Fruit fly (Drosophila melanogaster) whole organism, prepupa: ENCODE results near the gene CG6788.

Experiments used
- Blimp-1 ChIP-seq: fragments of 200-800 bp; sonication (Bioruptor generic); optimal IDR thresholded peaks from 3 replicates; lab custom pipeline; 2017; ENCODE audit warnings: missing biosample characterization, missing genetic modification characterization, mild to moderate bottlenecking, moderate library complexity, missing genetic modification reagents
- CG10631 ChIP-seq: fragments of 200-800 bp; sonication (Bioruptor generic); optimal IDR thresholded peaks from 2 replicates; lab custom pipeline; 2016; ENCODE audit warnings: missing biosample characterization, missing genetic modification characterization
- CG11762 ChIP-seq: fragments of 200-800 bp; sonication (Bioruptor generic); optimal IDR thresholded peaks from 3 replicates; lab custom pipeline; 2016; ENCODE audit warnings: missing biosample characterization, missing genetic modification characterization; ENCODE audit not compliant: insufficient read depth
- CG11902 ChIP-seq: fragments of 200-800 bp; sonication (Bioruptor generic); optimal IDR thresholded peaks from 3 replicates; lab custom pipeline; 2016; ENCODE audit warnings: missing biosample characterization, missing genetic modification characterization
- CG15336 ChIP-seq: fragments of 200-800 bp; sonication (Bioruptor generic); IDR thresholded peaks from 2 replicates; pipeline ENCODE4 v1.3.6; 2022; ENCODE audit warnings: missing biosample characterization, missing genetic modification characterization
- CG1621 ChIP-seq: fragments of 200-800 bp; sonication (Bioruptor generic); optimal IDR thresholded peaks from 3 replicates; lab custom pipeline; 2018; ENCODE audit warnings: missing biosample characterization, mild to moderate bottlenecking, missing genetic modification characterization
- CG16779 ChIP-seq: fragments of 200-800 bp; sonication (Bioruptor generic); optimal IDR thresholded peaks from 3 replicates; lab custom pipeline; 2017; ENCODE audit warnings: missing biosample characterization, mild to moderate bottlenecking, missing genetic modification characterization
- CG3032 ChIP-seq: fragments of 200-800 bp; optimal IDR thresholded peaks from 2 replicates; lab custom pipeline; 2019; ENCODE audit warnings: missing biosample characterization, mild to moderate bottlenecking, missing genetic modification characterization, moderate library complexity
- CG31627 ChIP-seq: fragments of 200-800 bp; sonication (Bioruptor generic); optimal IDR thresholded peaks from 3 replicates; lab custom pipeline; 2016; ENCODE audit warnings: missing biosample characterization, missing genetic modification characterization
- CG32006 ChIP-seq: fragments of 200-800 bp; sonication (Bioruptor generic); optimal IDR thresholded peaks from 3 replicates; lab custom pipeline; 2017; ENCODE audit warnings: missing biosample characterization, mild to moderate bottlenecking, missing genetic modification characterization
- CG34406 ChIP-seq: fragments of 200-800 bp; sonication (Bioruptor generic); optimal IDR thresholded peaks from 3 replicates; lab custom pipeline; 2016; ENCODE audit warnings: missing biosample characterization, missing genetic modification characterization
- CG3919 ChIP-seq: fragments of 200-800 bp; sonication (Bioruptor generic); optimal IDR thresholded peaks from 3 replicates; lab custom pipeline; 2016; ENCODE audit warnings: missing biosample characterization, missing genetic modification characterization
- CG4318 ChIP-seq: fragments of 200-800 bp; sonication (Bioruptor generic); optimal IDR thresholded peaks from 3 replicates; lab custom pipeline; 2017; ENCODE audit warnings: missing biosample characterization, mild to moderate bottlenecking, missing genetic modification characterization
- CG6163 ChIP-seq: fragments of 200-800 bp; sonication (Bioruptor generic); IDR thresholded peaks from 3 replicates; pipeline ENCODE4 v1.3.6; 2022; ENCODE audit warnings: missing biosample characterization, missing genetic modification characterization
- CG6276 ChIP-seq: fragments of 200-800 bp; sonication (Bioruptor generic); optimal IDR thresholded peaks from 2 replicates; lab custom pipeline; 2017; ENCODE audit warnings: missing biosample characterization, mild to moderate bottlenecking, missing genetic modification characterization
- CG6792 ChIP-seq: fragments of 200-800 bp; sonication (Bioruptor generic); optimal IDR thresholded peaks from 3 replicates; lab custom pipeline; 2016; ENCODE audit warnings: missing biosample characterization, missing genetic modification characterization
- CG6808 ChIP-seq: fragments of 200-800 bp; sonication (Bioruptor generic); optimal IDR thresholded peaks from 3 replicates; lab custom pipeline; 2017; ENCODE audit warnings: missing biosample characterization, missing genetic modification characterization, mild to moderate bottlenecking, moderate library complexity, missing genetic modification reagents
- CG6854 ChIP-seq: fragments of 200-800 bp; sonication (Bioruptor generic); optimal IDR thresholded peaks from 2 replicates; lab custom pipeline; 2017; ENCODE audit warnings: missing biosample characterization, mild to moderate bottlenecking, missing genetic modification characterization
- CG8319 ChIP-seq: fragments of 200-800 bp; sonication (Bioruptor generic); optimal IDR thresholded peaks from 3 replicates; lab custom pipeline; 2016; ENCODE audit warnings: missing biosample characterization, missing genetic modification characterization
- CG8632 ChIP-seq: fragments of 200-800 bp; sonication (Bioruptor generic); optimal IDR thresholded peaks from 3 replicates; lab custom pipeline; 2016; ENCODE audit warnings: missing biosample characterization, missing genetic modification characterization
- CG9139 ChIP-seq: fragments of 200-800 bp; sonication (Bioruptor generic); optimal IDR thresholded peaks from 3 replicates; lab custom pipeline; 2017; ENCODE audit warnings: missing biosample characterization, mild to moderate bottlenecking, missing genetic modification characterization
- Eip75B ChIP-seq: fragments of 200-800 bp; sonication (Bioruptor generic); optimal IDR thresholded peaks from 3 replicates; lab custom pipeline; 2016; ENCODE audit warnings: missing biosample characterization, missing genetic modification characterization
- Eip78C ChIP-seq: fragments of 200-800 bp; sonication (Bioruptor generic); peaks from one replicate; lab custom pipeline; 2016; ENCODE audit warnings: missing biosample characterization, missing genetic modification characterization
- Eip93F ChIP-seq: fragments of 200-800 bp; sonication (Bioruptor generic); optimal IDR thresholded peaks from 2 replicates; lab custom pipeline; 2016; ENCODE audit warnings: missing biosample characterization, mild to moderate bottlenecking, missing genetic modification characterization
- Ets21C ChIP-seq: fragments of 200-800 bp; sonication (Bioruptor generic); optimal IDR thresholded peaks from 3 replicates; lab custom pipeline; 2016; ENCODE audit warnings: missing biosample characterization, missing genetic modification characterization
- Ets96B ChIP-seq: fragments of 200-800 bp; optimal IDR thresholded peaks from 2 replicates; lab custom pipeline; 2019; ENCODE audit warnings: missing biosample characterization, mild to moderate bottlenecking, missing genetic modification characterization, moderate library complexity
- Gug ChIP-seq: fragments of 200-800 bp; sonication (Bioruptor generic); IDR thresholded peaks from 2 replicates; pipeline ENCODE4 v1.3.6; 2022; ENCODE audit warnings: missing biosample characterization, missing genetic modification characterization
- Hr38 ChIP-seq: sonication (Bioruptor generic); optimal IDR thresholded peaks from 2 replicates; lab custom pipeline; 2016; ENCODE audit warnings: missing biosample characterization, missing genetic modification characterization
- Met ChIP-seq: fragments of 200-800 bp; sonication (Bioruptor generic); optimal IDR thresholded peaks from 3 replicates; lab custom pipeline; 2016; ENCODE audit warnings: missing biosample characterization, missing genetic modification characterization
- OdsH ChIP-seq: fragments of 200-800 bp; sonication (Bioruptor generic); optimal IDR thresholded peaks from 3 replicates; lab custom pipeline; 2016; ENCODE audit warnings: missing biosample characterization, missing genetic modification characterization
- Smox ChIP-seq: fragments of 200-800 bp; sonication (Bioruptor generic); optimal IDR thresholded peaks from 3 replicates; lab custom pipeline; 2016; ENCODE audit warnings: missing biosample characterization, missing genetic modification characterization
- achi ChIP-seq: fragments of 200-800 bp; sonication (Bioruptor generic); optimal IDR thresholded peaks from 3 replicates; lab custom pipeline; 2016; ENCODE audit warnings: missing biosample characterization, missing genetic modification characterization
- acj6 ChIP-seq: fragments of 200-800 bp; sonication (Bioruptor generic); optimal IDR thresholded peaks from 3 replicates; lab custom pipeline; 2016; ENCODE audit warnings: missing biosample characterization, missing genetic modification characterization
- dac ChIP-seq: fragments of 200-800 bp; sonication (Bioruptor generic); optimal IDR thresholded peaks from 2 replicates; lab custom pipeline; 2017; ENCODE audit warnings: missing biosample characterization, mild to moderate bottlenecking, missing genetic modification characterization
- dsx ChIP-seq: fragments of 200-800 bp; optimal IDR thresholded peaks from 3 replicates; lab custom pipeline; 2019; ENCODE audit warnings: missing biosample characterization, mild to moderate bottlenecking, missing genetic modification characterization, moderate library complexity; ENCODE audit not compliant: poor library complexity, severe bottlenecking
- eg ChIP-seq: fragments of 200-800 bp; sonication (Bioruptor generic); IDR thresholded peaks from 3 replicates; pipeline ENCODE4 v1.3.6; 2022; ENCODE audit warnings: missing biosample characterization, missing genetic modification characterization
- fd59A ChIP-seq: fragments of 200-800 bp; sonication (Bioruptor generic); optimal IDR thresholded peaks from 2 replicates; lab custom pipeline; 2017; ENCODE audit warnings: missing biosample characterization, mild to moderate bottlenecking, missing genetic modification characterization, missing genetic modification reagents
- fd85E ChIP-seq: fragments of 200-800 bp; sonication (Bioruptor generic); optimal IDR thresholded peaks from 3 replicates; lab custom pipeline; 2016; ENCODE audit warnings: missing biosample characterization, missing genetic modification characterization
- lz ChIP-seq: fragments of 200-800 bp; sonication (Bioruptor generic); optimal IDR thresholded peaks from 3 replicates; lab custom pipeline; 2016; ENCODE audit warnings: missing biosample characterization, missing genetic modification characterization
- pdm3 ChIP-seq: fragments of 200-800 bp; sonication (Bioruptor generic); optimal IDR thresholded peaks from 3 replicates; lab custom pipeline; 2016; ENCODE audit warnings: missing biosample characterization, missing genetic modification characterization
- spab ChIP-seq: fragments of 200-800 bp; sonication (Bioruptor generic); optimal IDR thresholded peaks from 2 replicates; lab custom pipeline; 2017; ENCODE audit warnings: missing biosample characterization, mild to moderate bottlenecking, missing genetic modification characterization, missing genetic modification reagents
- ss ChIP-seq, 2 experiments: fragments of 200-800 bp; sonication (Bioruptor generic); optimal IDR thresholded peaks; 2 replicates in 1 of 2; 3 replicates in 1 of 2; lab custom pipeline; 2017 to 2018; ENCODE audit warnings: mild to moderate bottlenecking in 2 of 2, missing biosample characterization in 2 of 2, missing genetic modification characterization in 2 of 2, moderate library complexity in 1 of 2
- topi ChIP-seq: fragments of 200-800 bp; sonication (Bioruptor generic); optimal IDR thresholded peaks from 3 replicates; lab custom pipeline; 2016; ENCODE audit warnings: missing biosample characterization, missing genetic modification characterization
- vri ChIP-seq: fragments of 200-800 bp; sonication (Bioruptor generic); optimal IDR thresholded peaks from 3 replicates; lab custom pipeline; 2016; ENCODE audit warnings: missing biosample characterization, mild to moderate bottlenecking, missing genetic modification characterization

The CG6788 gene

dm6 chrX:17879211-17879897 lies 8.6 kb upstream of the CG6788 start (continued):
- TF ChIP-seq CG8319 (GFP tag; lab: Kevin White, UChicago): no peak
- TF ChIP-seq CG6854 (GFP tag; lab: Kevin White, UChicago): no peak
- peak; percentile 14 for TF ChIP-seq Blimp-1 (GFP tag; lab: Kevin White, UChicago)
- peak; percentile 91 for TF ChIP-seq Eip78C (GFP tag; lab: Kevin White, UChicago)
- peak; percentile 48 for TF ChIP-seq CG3032 (tag; lab: Kevin White, UChicago)
- peak; percentile 75 for TF ChIP-seq Met (GFP tag; lab: Kevin White, UChicago)
- peak; percentile 58 for TF ChIP-seq CG6163
- TF ChIP-seq Eip93F: peak; percentile 77
- TF ChIP-seq CG31627 (GFP tag; lab: Kevin White, UChicago): peak; percentile 38
- TF ChIP-seq achi (GFP tag; lab: Kevin White, UChicago): peak; percentile 38
- peak; percentile 52 for TF ChIP-seq Gug (GFP tag; lab: Robert Waterston, UW)
- peak; percentile 68 for TF ChIP-seq topi (GFP tag; lab: Kevin White, UChicago)
- TF ChIP-seq fd59A (GFP tag; lab: Kevin White, UChicago): peak; percentile 7
- peak; percentile 73 for TF ChIP-seq CG32006 (GFP tag; lab: Kevin White, UChicago)
- TF ChIP-seq CG16779 (tag; lab: Kevin White, UChicago): no peak
- TF ChIP-seq CG11762 (GFP tag; lab: Kevin White, UChicago): peak; percentile 0
- TF ChIP-seq OdsH (GFP tag; lab: Kevin White, UChicago): peak; percentile 58
- TF ChIP-seq CG1621 (tag; lab: Kevin White, UChicago): peak; percentile 54
- TF ChIP-seq Hr38 (GFP tag; lab: Kevin White, UChicago): no peak
- TF ChIP-seq CG11902 (GFP tag; lab: Kevin White, UChicago): peak; percentile 14
- TF ChIP-seq CG15336: peak; percentile 64; the same call in 1 of the 2 replicates
- TF ChIP-seq lz (GFP tag; lab: Kevin White, UChicago): peak; percentile 52
- peak; percentile 26 for TF ChIP-seq spab (GFP tag; lab: Kevin White, UChicago)
- TF ChIP-seq fd85E (GFP tag; lab: Kevin White, UChicago): no peak
- peak; percentile 65 for TF ChIP-seq CG6808 (GFP tag; lab: Kevin White, UChicago)
- peak; percentile 61 for TF ChIP-seq CG3919 (GFP tag; lab: Kevin White, UChicago)
- TF ChIP-seq CG6792 (GFP tag; lab: Kevin White, UChicago): peak; percentile 66
- peak; percentile 52 for TF ChIP-seq pdm3 (GFP tag; lab: Kevin White, UChicago)
- peak; percentile 63 for TF ChIP-seq CG10631 (GFP tag; lab: Kevin White, UChicago)

DNA sequence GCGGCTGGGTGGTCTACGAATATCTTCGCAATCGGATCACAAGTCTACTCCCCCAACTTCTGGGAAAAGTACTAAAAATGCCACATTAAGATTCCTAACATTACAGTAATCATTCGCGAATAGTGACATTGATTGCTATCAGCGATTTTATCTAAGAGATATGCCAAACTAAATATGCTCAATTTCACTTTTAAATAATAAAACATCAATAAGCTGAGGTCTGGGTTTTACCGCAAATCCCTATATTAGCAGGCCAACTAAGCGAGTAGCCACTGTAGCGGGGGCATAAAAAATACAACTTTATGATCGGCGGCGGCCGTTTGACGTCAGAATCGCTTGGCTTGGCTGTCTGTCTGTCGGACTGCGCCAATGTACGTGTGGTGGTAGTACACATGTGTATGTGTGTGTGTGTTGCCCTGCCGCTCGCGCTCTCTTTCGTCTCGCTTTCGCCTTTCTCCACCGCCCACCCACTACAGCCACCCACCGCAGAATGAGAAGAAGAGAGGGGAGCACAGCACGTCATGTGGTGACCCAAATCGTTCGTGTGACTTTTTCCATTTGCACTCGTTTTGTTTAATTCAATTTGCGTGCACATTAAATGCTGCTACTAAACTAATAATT lies 7.6 kb upstream of the CG6788 start:
- TF ChIP-seq CG6276 (GFP tag; lab: Kevin White, UChicago) (peak; percentile 89), topi (GFP tag; lab: Kevin White, UChicago) (peak; percentile 92), dsx (GFP tag; lab: Kevin White, UChicago) (peak; percentile 75), Hr38 (GFP tag; lab: Kevin White, UChicago) (peak; percentile 58), acj6 (peak; percentile 91), CG4318 (GFP tag; lab: Kevin White, UChicago) (peak; percentile 91), fd59A (GFP tag; lab: Kevin White, UChicago) (peak; percentile 76), eg (GFP tag; lab: Robert Waterston, UW) (peak; percentile 97), CG3032 (tag; lab: Kevin White, UChicago) (peak; percentile 78), CG34406 (GFP tag; lab: Kevin White, UChicago) (peak; percentile 85), CG32006 (GFP tag; lab: Kevin White, UChicago) (peak; percentile 95), ss (GFP tag; optimal IDR thresholded peaks at IDR 0.05; lab: Kevin White, UChicago) (peak; percentile 54 to 80), vri (peak; percentile 93), lz (GFP tag; lab: Kevin White, UChicago) (peak; percentile 96), dac (GFP tag; lab: Kevin White, UChicago) (peak; percentile 87), OdsH (GFP tag; lab: Kevin White, UChicago) (peak; percentile 93), pdm3 (GFP tag; lab: Kevin White, UChicago) (peak; percentile 96), Ets96B (tag; lab: Kevin White, UChicago) (peak; percentile 75), CG8319 (GFP tag; lab: Kevin White, UChicago) (peak; percentile 77), CG15336 (peak; percentile 89), Eip78C (GFP tag; lab: Kevin White, UChicago) (peak; percentile 97), CG11762 (GFP tag; lab: Kevin White, UChicago) (peak; percentile 80), Smox (GFP tag; lab: Kevin White, UChicago) (peak; percentile 93), CG10631 (GFP tag; lab: Kevin White, UChicago) (peak; percentile 88), CG6854 (GFP tag; lab: Kevin White, UChicago) (peak; percentile 65), Eip75B (GFP tag; lab: Kevin White, UChicago) (peak; percentile 91), Ets21C (GFP tag; lab: Kevin White, UChicago) (peak; percentile 95), Met (GFP tag; lab: Kevin White, UChicago) (peak; percentile 95), Blimp-1 (GFP tag; lab: Kevin White, UChicago) (peak; percentile 75), CG8632 (GFP tag; lab: Kevin White, UChicago) (peak; percentile 87), CG9139 (peak; percentile 6)
